Fruit fly (Drosophila melanogaster): Measurements from ENCODE around the gene CG34428.

Gene CG34428

DNA sequence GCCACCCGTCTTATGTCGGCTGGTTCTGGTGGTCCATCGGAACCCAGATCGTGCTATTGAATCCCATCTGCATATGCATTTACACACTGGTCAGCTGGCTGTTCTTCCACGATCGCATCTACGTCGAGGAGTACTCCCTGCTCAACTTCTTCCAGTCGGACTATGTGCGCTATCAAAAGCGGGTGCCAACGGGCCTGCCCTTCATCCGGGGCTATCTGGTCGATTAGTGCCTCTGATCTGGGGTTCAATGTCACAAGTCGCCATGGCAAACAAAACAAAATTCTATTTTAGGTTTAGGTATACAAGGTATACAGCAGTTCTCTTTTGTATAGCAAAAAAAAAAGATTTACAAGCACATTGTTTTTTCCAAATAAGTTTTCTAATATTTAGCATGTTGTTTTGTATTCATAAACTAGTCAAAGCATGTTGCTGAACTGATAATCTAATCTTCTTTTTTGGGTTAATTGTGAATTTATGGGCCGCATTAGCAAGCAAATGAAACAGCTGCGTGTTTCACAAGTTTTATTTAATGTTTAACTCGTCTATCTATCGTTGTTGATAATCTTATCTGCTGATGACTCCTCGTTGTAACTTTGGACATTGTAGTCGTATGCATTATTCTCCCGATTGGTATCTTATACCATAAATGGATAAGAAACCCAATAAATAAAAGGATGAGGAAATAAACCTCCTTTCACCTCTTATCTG is 42.2 kb upstream of the CG34428 start (continued):
- TF ChIP-seq exex (tag; optimal IDR thresholded peaks at IDR 0.05) (peak; percentile 74), mirr (GFP tag; optimal IDR thresholded peaks at IDR 0.05) (peak; percentile 25), CG7963 (GFP tag; IDR thresholded peaks at IDR 0.05; ENCODE audit: partially characterized antibody) (no peak), eve (GFP tag; optimal IDR thresholded peaks at IDR 0.05) (peak in 1 of 2 experiments; percentile 78), ftz-f1 (GFP tag; optimal IDR thresholded peaks at IDR 0.05) (peak; percentile 64), abd-A (tag; optimal IDR thresholded peaks at IDR 0.05) (peak; percentile 40)

DNA sequence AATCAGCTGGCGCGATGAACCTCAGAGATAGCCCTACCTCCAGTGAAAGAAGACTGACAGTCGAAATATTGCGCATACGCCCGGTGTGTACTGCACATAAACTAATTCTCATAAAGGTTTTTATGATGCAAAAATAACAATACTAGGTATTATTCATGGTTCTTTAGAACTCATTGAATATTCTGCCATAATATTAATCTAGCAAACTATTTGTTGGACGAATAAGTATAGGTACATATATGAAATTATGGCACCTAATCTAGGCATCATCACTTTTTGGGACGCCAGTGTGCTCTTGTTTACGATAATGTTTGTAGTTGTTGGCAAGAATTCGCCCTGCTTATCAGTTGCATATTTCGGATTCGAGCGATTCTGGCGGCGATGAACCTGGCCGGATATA is 39.8 kb upstream of the CG34428 start:
- no peak for TF ChIP-seq gce (GFP tag; IDR thresholded peaks at IDR 0.05)
- no peak; the same call in 2 of the 3 replicates for TF ChIP-seq tgo (GFP tag; IDR thresholded peaks at IDR 0.05)
- TF ChIP-seq lov (optimal IDR thresholded peaks at IDR 0.05) = no peak
- TF ChIP-seq lov (GFP tag; IDR thresholded peaks at IDR 0.05) = no peak
- peak; percentile 44; the same call in 1 of the 2 replicates for TF ChIP-seq HLH3B (GFP tag; IDR thresholded peaks at IDR 0.05)
- TF ChIP-seq CG12219 (GFP tag; optimal IDR thresholded peaks at IDR 0.05) = peak; percentile 2
- TF ChIP-seq CG7987 (GFP tag; optimal IDR thresholded peaks at IDR 0.05) = no peak
- no peak for TF ChIP-seq Opbp (GFP tag; IDR thresholded peaks at IDR 0.05; ENCODE audit: partially characterized antibody)
- no peak for TF ChIP-seq her (GFP tag; optimal IDR thresholded peaks at IDR 0.05)
- TF ChIP-seq CG34376 (GFP tag; optimal IDR thresholded peaks at IDR 0.05) = peak; percentile 42
- no peak for TF ChIP-seq CG8924 (tag; optimal IDR thresholded peaks at IDR 0.05)
- TF ChIP-seq CG9727 (GFP tag; optimal IDR thresholded peaks at IDR 0.05) = no peak
- no peak for TF ChIP-seq CG43689 (GFP tag; IDR thresholded peaks at IDR 0.05)
- no peak for TF ChIP-seq tup (GFP tag; optimal IDR thresholded peaks at IDR 0.05)
- no peak for TF ChIP-seq CG10543 (GFP tag; optimal IDR thresholded peaks at IDR 0.05)
- no peak for TF ChIP-seq Abd-B (GFP tag; optimal IDR thresholded peaks at IDR 0.05)
- TF ChIP-seq CG4404 (GFP tag; IDR thresholded peaks at IDR 0.05) = no peak
- peak; percentile 20 for TF ChIP-seq CG12769 (tag; optimal IDR thresholded peaks at IDR 0.05)
- TF ChIP-seq CG10431 (GFP tag; optimal IDR thresholded peaks at IDR 0.05) = no peak
- no peak for TF ChIP-seq Sry-δ (GFP tag; optimal IDR thresholded peaks at IDR 0.05)
- TF ChIP-seq so (GFP tag; IDR thresholded peaks at IDR 0.05) = no peak
- TF ChIP-seq cwo (GFP tag; optimal IDR thresholded peaks at IDR 0.05) = no peak
- no peak for TF ChIP-seq CG3163 (GFP tag; optimal IDR thresholded peaks at IDR 0.05)
- no peak for TF ChIP-seq ab (GFP tag; optimal IDR thresholded peaks at IDR 0.05)
- TF ChIP-seq esg (GFP tag; conservative IDR thresholded peaks at IDR 0.05) = no peak
- TF ChIP-seq CG32772 (GFP tag; IDR thresholded peaks at IDR 0.05) = no peak
- TF ChIP-seq Rfx (GFP tag; IDR thresholded peaks at IDR 0.05) = peak; percentile 40; the same call in 1 of the 2 replicates
- TF ChIP-seq dati (GFP tag; IDR thresholded peaks at IDR 0.05) = no peak
- TF ChIP-seq ham (GFP tag; IDR thresholded peaks at IDR 0.05) = no peak
- no peak for TF ChIP-seq Meics (GFP tag; optimal IDR thresholded peaks at IDR 0.05)
- TF ChIP-seq sima (GFP tag; optimal IDR thresholded peaks at IDR 0.05) = no peak
- no peak for TF ChIP-seq scrt (GFP tag; optimal IDR thresholded peaks at IDR 0.05)
- TF ChIP-seq BEAF-32 (GFP tag; optimal IDR thresholded peaks at IDR 0.05) = no peak
- no peak for TF ChIP-seq CG34224 (GFP tag; IDR thresholded peaks at IDR 0.05; ENCODE audit: partially characterized antibody)
- 0 out of 2 replicates have a peak, but pooled peaks have one; percentile 17 for TF ChIP-seq E2f2 (GFP tag; IDR thresholded peaks at IDR 0.05)
- TF ChIP-seq CG18764 (GFP tag; optimal IDR thresholded peaks at IDR 0.05) = no peak
- no peak for TF ChIP-seq ro (GFP tag; IDR thresholded peaks at IDR 0.05)
- peak; percentile 22 for TF ChIP-seq zfh2 (GFP tag; optimal IDR thresholded peaks at IDR 0.05)
- peak; percentile 29; the same call in 1 of the 2 replicates for TF ChIP-seq Ada2b (GFP tag; IDR thresholded peaks at IDR 0.05)
- TF ChIP-seq Camta (GFP tag; optimal IDR thresholded peaks at IDR 0.05) = no peak
- TF ChIP-seq zfh1 (GFP tag; IDR thresholded peaks at IDR 0.05) = no peak; the same call in 2 of the 3 replicates
- no peak for TF ChIP-seq CG30431 (GFP tag; optimal IDR thresholded peaks at IDR 0.05)
- no peak for TF ChIP-seq CG14860 (GFP tag; IDR thresholded peaks at IDR 0.05; ENCODE audit: partially characterized antibody)

Data from whole organism, embryonic.